Worm (Caenorhabditis elegans) whole organism, midembryonic: ENCODE measurements around the gene Y102A11A.3.

Experiments
- T22C8.4 ChIP-seq: fragments of 200-800 bp; sonication (Bioruptor generic); IDR thresholded peaks from 2 replicates; pipeline ENCODE4 v1.3.6; 2022; ENCODE audit warnings: missing genetic modification characterization, missing compliant biosample characterization
- cog-1 ChIP-seq: sonication (generic microtip); optimal IDR thresholded peaks from 2 replicates; lab custom pipeline; 2016; ENCODE audit warnings: missing genetic modification characterization, missing compliant biosample characterization
- flt-1 ChIP-seq: fragments of 200-800 bp; sonication (Bioruptor generic); IDR thresholded peaks from 2 replicates; pipeline ENCODE4 v1.3.6; 2022; ENCODE audit warnings: missing genetic modification characterization, missing compliant biosample characterization
- klf-2 ChIP-seq: fragments of 200-800 bp; sonication (Bioruptor generic); conservative IDR thresholded peaks from 2 replicates; pipeline ENCODE4 v1.3.6; 2022; ENCODE audit warnings: missing genetic modification reagents, missing genetic modification characterization, missing compliant biosample characterization
- med-1 ChIP-seq: sonication (generic microtip); optimal IDR thresholded peaks from 2 replicates; lab custom pipeline; 2017; ENCODE audit warnings: missing genetic modification characterization, mild to moderate bottlenecking, missing compliant biosample characterization, antibody characterized with exemption, missing genetic modification reagents; ENCODE audit not compliant: insufficient read depth
- ref-1 ChIP-seq: fragments of 200-800 bp; sonication (Bioruptor generic); conservative IDR thresholded peaks from 2 replicates; pipeline ENCODE4 v1.3.6; 2022; ENCODE audit warnings: missing genetic modification reagents, missing genetic modification characterization, missing compliant biosample characterization
- tab-1 ChIP-seq: fragments of 200-800 bp; sonication (Bioruptor generic); IDR thresholded peaks from 2 replicates; pipeline ENCODE4 v1.3.6; 2022; ENCODE audit warnings: missing genetic modification characterization, missing compliant biosample characterization
- ztf-23 ChIP-seq: fragments of 200-800 bp; sonication (Bioruptor generic); IDR thresholded peaks from 2 replicates; pipeline ENCODE4 v1.3.6; 2022; ENCODE audit warnings: missing genetic modification reagents, missing genetic modification characterization, missing compliant biosample characterization
- ztf-29 ChIP-seq: fragments of 200-800 bp; sonication (Bioruptor generic); IDR thresholded peaks from 2 replicates; pipeline ENCODE4 v1.3.6; 2022; ENCODE audit warnings: missing genetic modification reagents, missing genetic modification characterization, missing compliant biosample characterization

The Y102A11A.3 gene

ce11 chrX:2064730-2065129 lies 45.8 kb downstream of the Y102A11A.3 start, which contains the start of gene F49H12.7:
TSS of gene F49H12.7 (plus strand) at chrX:2065030.
- TF ChIP-seq ztf-23 (GFP tag; lab: Robert Waterston, UW) (no peak), flt-1 (no peak)

- no peak for TF ChIP-seq ref-1
- no peak for TF ChIP-seq flt-1
- no peak for TF ChIP-seq ztf-29 (GFP tag; lab: Robert Waterston, UW)
- no peak for TF ChIP-seq med-1 (GFP tag; lab: Kevin White, UChicago)
- TF ChIP-seq ztf-23 (GFP tag; lab: Robert Waterston, UW): no peak
- TF ChIP-seq klf-2 (GFP tag; lab: Robert Waterston, UW): no peak
Observed at ce11 chrX:2068294-2068693, 49.3 kb downstream of the Y102A11A.3 start.

- TF ChIP-seq T22C8.4 (no peak), ref-1 (no peak), cog-1 (no peak), ztf-29 (GFP tag; lab: Robert Waterston, UW) (no peak), med-1 (GFP tag; lab: Kevin White, UChicago) (no peak), ztf-23 (GFP tag; lab: Robert Waterston, UW) (no peak)
Observed at ce11 chrX:2070418-2070996, 51.6 kb downstream of the Y102A11A.3 start, which contains the start of gene acl-4. TSS of gene acl-4 (minus strand) at chrX:2070444.

- TF ChIP-seq cog-1 (peak; percentile 21), flt-1 (no peak)
Observed at ce11 chrX:2071392-2072001, 52.5 kb downstream of the Y102A11A.3 start.

- no peak for TF ChIP-seq cog-1
- TF ChIP-seq ztf-29 (GFP tag; lab: Robert Waterston, UW): no peak
- TF ChIP-seq flt-1: no peak
- no peak for TF ChIP-seq med-1 (GFP tag; lab: Kevin White, UChicago)
- TF ChIP-seq tab-1 (GFP tag; lab: Robert Waterston, UW): no peak
- no peak for TF ChIP-seq T22C8.4
- no peak for TF ChIP-seq ztf-23 (GFP tag; lab: Robert Waterston, UW)
- no peak for TF ChIP-seq ref-1
Observed at ce11 chrX:2074055-2074454, 55.1 kb downstream of the Y102A11A.3 start, which contains the start of gene txdc-12.2. TSS of gene txdc-12.2 (plus strand) at chrX:2074450.
